Fruit fly (Drosophila melanogaster): ENCODE data around the gene CG12608.

CG12608 gene

DNA sequence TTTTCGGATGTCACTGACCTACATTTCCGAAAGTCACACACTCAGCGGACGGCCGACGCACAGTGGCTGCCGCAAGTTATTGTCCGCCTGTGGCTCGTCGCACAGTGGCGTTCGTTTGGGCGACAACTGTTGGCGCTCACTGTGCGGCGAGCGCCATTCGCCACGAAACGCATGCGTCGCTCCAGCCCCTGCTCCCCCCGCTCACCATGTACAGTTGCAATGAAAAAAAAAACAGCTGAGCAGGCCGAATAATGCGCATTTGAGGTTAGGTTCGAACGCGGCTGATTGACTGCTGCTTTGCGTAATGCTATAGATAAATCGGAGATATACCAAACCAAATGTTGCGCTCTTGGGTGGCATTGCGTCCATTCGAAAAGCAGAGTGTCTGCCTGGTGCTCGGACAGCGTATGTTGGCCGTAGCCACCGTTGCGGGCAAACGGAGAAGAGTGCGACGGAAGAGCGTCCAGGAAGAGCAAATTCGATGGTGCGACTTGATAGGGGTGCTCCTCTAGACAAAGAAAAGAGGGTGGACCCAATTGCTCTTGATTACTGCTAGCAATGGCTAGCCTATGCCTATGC lies 21.0 kb downstream of the CG12608 start:
- peak; percentile 69 for TF ChIP-seq CG11617 (GFP tag; optimal IDR thresholded peaks at IDR 0.05)
- TF ChIP-seq CG7101 (tag; optimal IDR thresholded peaks at IDR 0.05): peak; percentile 75
- TF ChIP-seq CG5204 (GFP tag; optimal IDR thresholded peaks at IDR 0.05): no peak
- TF ChIP-seq CG7045 (GFP tag; optimal IDR thresholded peaks at IDR 0.05): peak; percentile 70
- peak; percentile 9 for TF ChIP-seq CG33017 (tag; optimal IDR thresholded peaks at IDR 0.05)
- TF ChIP-seq CG12768 (GFP tag; optimal IDR thresholded peaks at IDR 0.05): peak; percentile 67
- peak; percentile 98 for TF ChIP-seq ovo (GFP tag; optimal IDR thresholded peaks at IDR 0.05)
- no peak for TF ChIP-seq kay (GFP tag; ENCODE audit: borderline replicate concordance)
- peak; percentile 67 for TF ChIP-seq bab1 (GFP tag; optimal IDR thresholded peaks at IDR 0.05)
- peak; percentile 24 for TF ChIP-seq CG14711 (tag; optimal IDR thresholded peaks at IDR 0.05)
- TF ChIP-seq cnc (optimal IDR thresholded peaks at IDR 0.05): no peak
- peak; percentile 100 for TF ChIP-seq tj (GFP tag; optimal IDR thresholded peaks at IDR 0.05)
- TF ChIP-seq cic (GFP tag; optimal IDR thresholded peaks at IDR 0.05): peak; percentile 72
- no peak for TF ChIP-seq toe (GFP tag; optimal IDR thresholded peaks at IDR 0.05)
- peak; percentile 26 for TF ChIP-seq Clk (GFP tag; optimal IDR thresholded peaks at IDR 0.05)
- peak; percentile 61 for TF ChIP-seq Crg-1 (GFP tag; optimal IDR thresholded peaks at IDR 0.05)
- TF ChIP-seq Mnt (GFP tag; optimal IDR thresholded peaks at IDR 0.05): peak; percentile 91
- TF ChIP-seq CG1620 (GFP tag; optimal IDR thresholded peaks at IDR 0.05): peak; percentile 76
- TF ChIP-seq Hr96 (GFP tag; optimal IDR thresholded peaks at IDR 0.05): no peak
- TF ChIP-seq pad (GFP tag; optimal IDR thresholded peaks at IDR 0.05): peak; percentile 89

DNA sequence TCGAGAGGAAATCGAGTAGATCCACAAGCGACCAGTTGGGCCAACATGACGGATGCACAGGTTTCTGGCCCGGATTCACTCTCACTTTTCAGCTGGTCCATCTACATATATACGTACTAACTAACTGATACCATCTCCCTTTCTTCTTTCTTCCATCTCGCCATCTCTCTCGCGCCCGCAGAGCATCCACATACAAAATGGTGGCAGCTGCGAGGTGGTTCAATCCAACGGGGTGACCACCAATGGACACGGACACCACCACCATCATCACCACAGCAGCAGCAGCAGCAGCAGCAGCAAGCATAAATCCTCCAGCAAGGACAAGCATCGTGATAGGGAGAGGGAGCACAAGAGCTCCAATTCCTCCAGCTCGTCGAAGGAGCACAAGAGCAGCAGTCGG lies 23.5 kb downstream of the CG12608 start:
- TF ChIP-seq toe (GFP tag; optimal IDR thresholded peaks at IDR 0.05): no peak
- TF ChIP-seq CG5204 (GFP tag; optimal IDR thresholded peaks at IDR 0.05): no peak
- TF ChIP-seq Clk (GFP tag; optimal IDR thresholded peaks at IDR 0.05): no peak
- no peak for TF ChIP-seq CG11617 (GFP tag; optimal IDR thresholded peaks at IDR 0.05)
- TF ChIP-seq CG7045 (GFP tag; optimal IDR thresholded peaks at IDR 0.05): no peak

DNA sequence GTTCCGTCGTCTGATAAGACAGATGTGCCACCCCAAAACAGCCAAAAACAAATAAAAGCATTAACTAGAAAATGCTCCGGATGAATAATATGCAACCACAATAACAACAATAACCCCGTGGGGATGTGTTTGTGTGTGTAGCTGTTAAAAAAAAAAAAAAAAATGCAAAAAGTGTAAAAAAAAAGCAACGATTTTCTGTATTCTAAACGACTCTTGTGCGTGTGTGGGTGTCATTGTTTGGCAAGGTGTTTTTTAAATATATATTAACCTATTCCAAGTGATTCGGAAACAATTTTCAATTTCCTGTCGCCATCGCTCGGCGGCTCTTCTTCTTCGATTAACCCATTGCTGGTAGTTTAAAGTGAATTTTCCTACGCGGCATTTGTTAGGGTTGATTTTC lies 23.9 kb downstream of the CG12608 start:
- TF ChIP-seq tj (GFP tag; optimal IDR thresholded peaks at IDR 0.05): peak; percentile 16
- TF ChIP-seq CG33017 (tag; optimal IDR thresholded peaks at IDR 0.05): no peak
- TF ChIP-seq CG12768 (GFP tag; optimal IDR thresholded peaks at IDR 0.05): peak; percentile 38
- peak; percentile 19 for TF ChIP-seq CG5204 (GFP tag; optimal IDR thresholded peaks at IDR 0.05)
- peak; percentile 46 for TF ChIP-seq CG11617 (GFP tag; optimal IDR thresholded peaks at IDR 0.05)

DNA sequence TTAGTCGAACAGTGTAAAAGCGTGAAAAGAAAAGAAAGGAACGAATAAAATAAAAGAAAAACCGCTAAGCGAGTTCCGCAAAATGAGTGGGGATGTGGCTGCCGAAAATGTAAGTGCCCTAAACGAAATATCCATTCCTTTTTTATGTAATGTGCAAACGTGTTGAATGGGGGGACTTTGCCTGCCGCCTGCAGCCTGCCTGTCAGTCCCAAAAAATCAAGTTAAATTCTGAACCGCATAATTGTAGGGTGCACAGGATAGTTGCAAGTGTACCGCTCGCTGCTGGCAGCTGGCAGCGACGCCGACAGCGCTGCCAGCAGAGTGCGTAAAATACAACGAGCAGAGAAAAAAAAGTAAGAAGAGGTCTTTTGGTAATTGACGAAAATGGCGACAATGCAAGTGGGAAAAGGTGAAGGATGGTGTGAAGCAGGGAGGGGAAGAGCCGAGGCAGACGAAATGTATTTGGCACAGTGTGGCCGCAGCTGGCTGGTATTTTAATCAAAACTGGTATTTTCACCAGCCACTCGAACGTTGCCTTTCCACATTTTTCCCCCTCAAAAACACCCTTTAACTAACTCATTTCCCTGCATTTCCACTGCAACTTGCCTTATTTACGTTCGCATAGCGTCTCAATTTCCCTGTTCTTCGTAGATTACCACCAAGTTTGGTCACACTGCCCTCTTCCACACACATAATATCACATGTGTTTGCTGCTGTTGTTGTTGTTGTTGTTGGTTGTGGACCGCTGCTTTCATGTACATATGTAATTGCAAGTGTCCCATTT lies 24.5 kb downstream of the CG12608 start:
- no peak for TF ChIP-seq CG11617 (GFP tag; optimal IDR thresholded peaks at IDR 0.05)
- TF ChIP-seq CG5204 (GFP tag; optimal IDR thresholded peaks at IDR 0.05): no peak
- peak; percentile 31 for TF ChIP-seq CG7101 (tag; optimal IDR thresholded peaks at IDR 0.05)
- TF ChIP-seq CG1620 (GFP tag; optimal IDR thresholded peaks at IDR 0.05): peak; percentile 5
- TF ChIP-seq bab1 (GFP tag; optimal IDR thresholded peaks at IDR 0.05): peak; percentile 40
- TF ChIP-seq tj (GFP tag; optimal IDR thresholded peaks at IDR 0.05): peak; percentile 54
- TF ChIP-seq cic (GFP tag; optimal IDR thresholded peaks at IDR 0.05): peak; percentile 38
- TF ChIP-seq Mnt (GFP tag; optimal IDR thresholded peaks at IDR 0.05): peak; percentile 84
- TF ChIP-seq cnc (optimal IDR thresholded peaks at IDR 0.05): no peak
- TF ChIP-seq pad (GFP tag; optimal IDR thresholded peaks at IDR 0.05): peak; percentile 63
- peak; percentile 13 for TF ChIP-seq Crg-1 (GFP tag; optimal IDR thresholded peaks at IDR 0.05)
- TF ChIP-seq kay (GFP tag; ENCODE audit: borderline replicate concordance): no peak

DNA sequence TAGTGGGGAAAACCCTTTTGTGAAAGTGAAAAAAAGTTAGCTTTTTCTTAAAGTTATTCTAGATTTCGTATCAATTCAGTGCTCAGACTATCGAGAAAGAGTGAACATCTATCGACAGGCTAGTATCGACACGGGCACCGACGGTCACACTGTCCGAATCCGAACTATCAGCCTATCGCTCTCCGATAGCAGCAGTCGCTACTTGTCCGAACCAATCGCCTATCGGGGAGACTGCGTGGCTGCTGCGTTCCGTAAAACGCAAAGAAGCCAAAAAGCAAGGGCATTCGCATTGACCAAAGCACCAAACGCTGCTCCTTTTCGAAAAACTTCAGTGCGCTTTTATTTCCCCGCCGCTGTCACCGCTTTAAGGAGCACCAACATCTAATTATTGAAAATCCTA lies 25.1 kb downstream of the CG12608 start, which contains the start of gene Top1:
Top1 (plus strand) TSS at position 190 of the 400 bp plus-strand sequence.
- no peak for TF ChIP-seq pad (GFP tag; optimal IDR thresholded peaks at IDR 0.05)
- TF ChIP-seq Mnt (GFP tag; optimal IDR thresholded peaks at IDR 0.05): peak; percentile 54
- TF ChIP-seq CG33017 (tag; optimal IDR thresholded peaks at IDR 0.05): no peak
- TF ChIP-seq CG14711 (tag; optimal IDR thresholded peaks at IDR 0.05): no peak
- TF ChIP-seq CG1620 (GFP tag; optimal IDR thresholded peaks at IDR 0.05): peak; percentile 73
- peak; percentile 33 for TF ChIP-seq CG7101 (tag; optimal IDR thresholded peaks at IDR 0.05)
- no peak for TF ChIP-seq ovo (GFP tag; optimal IDR thresholded peaks at IDR 0.05)
- TF ChIP-seq Crg-1 (GFP tag; optimal IDR thresholded peaks at IDR 0.05): peak; percentile 41
- TF ChIP-seq Hr96 (GFP tag; optimal IDR thresholded peaks at IDR 0.05): peak; percentile 49
- TF ChIP-seq toe (GFP tag; optimal IDR thresholded peaks at IDR 0.05): peak; percentile 14

DNA sequence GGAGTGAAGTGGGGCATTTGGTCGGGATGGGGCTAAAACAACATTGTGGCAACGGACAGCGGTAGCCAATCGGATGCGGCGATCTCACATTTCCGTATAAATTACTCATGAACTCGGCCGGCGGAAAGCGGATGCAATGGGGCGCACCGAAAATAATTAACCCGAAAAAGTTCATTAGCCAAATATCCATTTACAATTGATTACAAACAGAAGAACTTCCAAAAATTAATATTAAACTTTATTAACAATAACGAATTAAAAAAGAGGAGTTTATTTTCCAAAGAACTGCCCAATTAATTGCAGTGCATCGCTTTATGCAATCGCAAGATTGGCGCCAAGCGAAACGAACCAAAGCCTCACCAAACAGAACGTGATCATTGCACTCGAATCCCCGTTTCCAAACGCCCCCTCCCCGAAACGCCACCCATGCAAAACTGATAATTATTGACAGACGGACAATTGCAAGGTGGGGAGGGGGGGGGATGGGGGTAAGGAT lies 30.5 kb downstream of the CG12608 start:
- TF ChIP-seq Hr96 (GFP tag; optimal IDR thresholded peaks at IDR 0.05) (peak; percentile 19), toe (GFP tag; optimal IDR thresholded peaks at IDR 0.05) (peak; percentile 31), Crg-1 (GFP tag; optimal IDR thresholded peaks at IDR 0.05) (no peak), kay (GFP tag; ENCODE audit: borderline replicate concordance) (no peak), bab1 (GFP tag; optimal IDR thresholded peaks at IDR 0.05) (peak; percentile 56), CG1620 (GFP tag; optimal IDR thresholded peaks at IDR 0.05) (peak; percentile 46), pad (GFP tag; optimal IDR thresholded peaks at IDR 0.05) (peak; percentile 76), cic (GFP tag; optimal IDR thresholded peaks at IDR 0.05) (peak; percentile 76), tj (GFP tag; optimal IDR thresholded peaks at IDR 0.05) (peak; percentile 78), cnc (optimal IDR thresholded peaks at IDR 0.05) (no peak), CG11617 (GFP tag; optimal IDR thresholded peaks at IDR 0.05) (peak; percentile 90), CG33017 (tag; optimal IDR thresholded peaks at IDR 0.05) (peak; percentile 69), CG7101 (tag; optimal IDR thresholded peaks at IDR 0.05) (peak; percentile 90), ovo (GFP tag; optimal IDR thresholded peaks at IDR 0.05) (peak; percentile 60), Mnt (GFP tag; optimal IDR thresholded peaks at IDR 0.05) (peak; percentile 55), CG7045 (GFP tag; optimal IDR thresholded peaks at IDR 0.05) (peak; percentile 72), CG12768 (GFP tag; optimal IDR thresholded peaks at IDR 0.05) (peak; percentile 75), Clk (GFP tag; optimal IDR thresholded peaks at IDR 0.05) (peak; percentile 70), CG5204 (GFP tag; optimal IDR thresholded peaks at IDR 0.05) (peak; percentile 43), CG14711 (tag; optimal IDR thresholded peaks at IDR 0.05) (peak; percentile 83)

Data from whole organism, adult.